Fruit fly (Drosophila melanogaster) whole organism, embryonic: ENCODE data around the gene shf.
A peak's percentile ranks its signal among the peaks of the same experiment; 100 is the strongest.

Source experiments
- Adf1 ChIP-seq: fragments of 200-800 bp; sonication (Bioruptor generic); IDR thresholded peaks from 2 replicates; pipeline ENCODE4 v1.3.6; 2022; ENCODE audit warnings: missing biosample characterization, missing genetic modification characterization
- BtbVII ChIP-seq: fragments of 200-800 bp; sonication (Bioruptor generic); optimal IDR thresholded peaks from 3 replicates; lab custom pipeline; 2017; ENCODE audit warnings: missing biosample characterization, mild to moderate bottlenecking, missing genetic modification characterization
- C15 ChIP-seq: fragments of 200-800 bp; sonication (Bioruptor generic); IDR thresholded peaks from 3 replicates; pipeline ENCODE4 v1.3.6; 2022; ENCODE audit warnings: missing biosample characterization, missing genetic modification characterization
- CG10321 ChIP-seq: fragments of 200-800 bp; sonication (Bioruptor generic); IDR thresholded peaks from 2 replicates; pipeline ENCODE4 v1.3.6; 2022; ENCODE audit warnings: missing biosample characterization, missing genetic modification characterization
- CG10565 ChIP-seq: fragments of 200-800 bp; sonication (Bioruptor generic); optimal IDR thresholded peaks from 3 replicates; lab custom pipeline; 2016; ENCODE audit warnings: missing biosample characterization, mild to moderate bottlenecking, missing genetic modification characterization
- CG12071 ChIP-seq: fragments of 200-800 bp; sonication (Bioruptor generic); optimal IDR thresholded peaks from 3 replicates; lab custom pipeline; 2018; ENCODE audit warnings: missing biosample characterization, mild to moderate bottlenecking, missing genetic modification characterization
- CG12219 ChIP-seq: fragments of 200-800 bp; sonication (Bioruptor generic); optimal IDR thresholded peaks from 3 replicates; lab custom pipeline; 2018; ENCODE audit warnings: missing biosample characterization, mild to moderate bottlenecking, missing genetic modification characterization
- CG14050 ChIP-seq: fragments of 200-800 bp; sonication (Bioruptor generic); IDR thresholded peaks from 3 replicates; pipeline ENCODE4 v1.3.6; 2022; ENCODE audit warnings: missing biosample characterization, missing genetic modification characterization
- CG16779 ChIP-seq: fragments of 200-800 bp; sonication (Bioruptor generic); IDR thresholded peaks from 2 replicates; pipeline ENCODE4 v1.3.6; 2022; ENCODE audit warnings: missing biosample characterization, missing genetic modification characterization
- CG16815 ChIP-seq: fragments of 200-800 bp; sonication (Bioruptor generic); optimal IDR thresholded peaks from 3 replicates; lab custom pipeline; 2017; ENCODE audit warnings: missing biosample characterization, mild to moderate bottlenecking, missing genetic modification characterization
- CG2712 ChIP-seq: fragments of 200-800 bp; optimal IDR thresholded peaks from 3 replicates; lab custom pipeline; 2019; ENCODE audit warnings: missing biosample characterization, mild to moderate bottlenecking, missing genetic modification characterization, moderate library complexity
- CG4404 ChIP-seq: fragments of 200-800 bp; sonication (Bioruptor generic); IDR thresholded peaks from 2 replicates; pipeline ENCODE4 v1.3.6; 2022; ENCODE audit warnings: missing biosample characterization, missing genetic modification characterization
- CG7786 ChIP-seq: fragments of 200-800 bp; sonication (Bioruptor generic); optimal IDR thresholded peaks from 2 replicates; lab custom pipeline; 2016; ENCODE audit warnings: missing biosample characterization, missing genetic modification characterization
- Camta ChIP-seq: fragments of 200-800 bp; sonication (Bioruptor generic); optimal IDR thresholded peaks from 2 replicates; lab custom pipeline; 2016; ENCODE audit warnings: missing biosample characterization, missing genetic modification characterization
- Dbx ChIP-seq: fragments of 200-800 bp; sonication (Bioruptor generic); IDR thresholded peaks from 3 replicates; pipeline ENCODE4 v1.3.6; 2022; ENCODE audit warnings: missing biosample characterization, missing genetic modification characterization
- Drgx ChIP-seq: fragments of 200-800 bp; sonication (Bioruptor generic); IDR thresholded peaks from 2 replicates; pipeline ENCODE4 v1.3.6; 2022; ENCODE audit warnings: missing biosample characterization, missing genetic modification characterization
- Ets97D ChIP-seq: fragments of 200-800 bp; sonication (Bioruptor generic); optimal IDR thresholded peaks from 3 replicates; lab custom pipeline; 2016; ENCODE audit warnings: missing biosample characterization, missing genetic modification characterization
- Fer1 ChIP-seq: fragments of 200-800 bp; sonication (Bioruptor generic); optimal IDR thresholded peaks from 2 replicates; lab custom pipeline; 2017; ENCODE audit warnings: missing biosample characterization, mild to moderate bottlenecking, missing genetic modification characterization
- Gsc ChIP-seq: fragments of 200-800 bp; sonication (Bioruptor generic); IDR thresholded peaks from 2 replicates; pipeline ENCODE4 v1.3.6; 2022; ENCODE audit warnings: missing biosample characterization, missing genetic modification characterization
- H2.0 ChIP-seq: fragments of 200-800 bp; sonication (Bioruptor generic); IDR thresholded peaks from 2 replicates; pipeline ENCODE4 v1.3.6; 2022; ENCODE audit warnings: missing biosample characterization, missing genetic modification characterization
- Hr3 ChIP-seq: fragments of 200-800 bp; sonication (Bioruptor generic); optimal IDR thresholded peaks from 3 replicates; lab custom pipeline; 2016; ENCODE audit warnings: missing biosample characterization, missing genetic modification characterization
- MBD-R2 ChIP-seq: fragments of 200-800 bp; sonication (Bioruptor generic); IDR thresholded peaks from 2 replicates; pipeline ENCODE4 v1.3.6; 2022; ENCODE audit warnings: missing biosample characterization, missing genetic modification characterization
- Pdp1 ChIP-seq, 2 experiments: fragments of 200-800 bp; sonication (Bioruptor generic); optimal IDR thresholded peaks; 3 replicates each; lab custom pipeline; 2016; ENCODE audit warnings: missing biosample characterization in 2 of 2, missing genetic modification characterization in 2 of 2, mild to moderate bottlenecking in 1 of 2, moderate library complexity in 1 of 2
- Ravus ChIP-seq: fragments of 200-800 bp; sonication (Bioruptor generic); IDR thresholded peaks from 2 replicates; pipeline ENCODE4 v1.3.6; 2022; ENCODE audit warnings: missing biosample characterization, missing genetic modification characterization
- Six4 ChIP-seq: fragments of 200-800 bp; sonication (Bioruptor generic); optimal IDR thresholded peaks from 2 replicates; lab custom pipeline; 2016; ENCODE audit warnings: missing biosample characterization, missing genetic modification characterization
- Spps ChIP-seq: fragments of 200-800 bp; sonication (Bioruptor generic); optimal IDR thresholded peaks from 2 replicates; lab custom pipeline; 2018; ENCODE audit warnings: missing biosample characterization, mild to moderate bottlenecking, missing genetic modification characterization
- Trl ChIP-seq, 3 experiments: fragments of >200 bp in 2 of 3; fragments of 200-800 bp in 1 of 3; sonication (Bioruptor generic) in 1 of 3; optimal IDR thresholded peaks; 2 replicates in 1 of 3; 3 replicates in 2 of 3; lab custom pipeline; 2016 to 2017; ENCODE audit warnings: missing biosample characterization in 1 of 3, missing genetic modification characterization in 1 of 3
- bowl ChIP-seq: fragments of 200-800 bp; sonication (Bioruptor generic); IDR thresholded peaks from 2 replicates; pipeline ENCODE4 v1.3.6; 2022; ENCODE audit warnings: missing biosample characterization, missing genetic modification characterization
- bsh ChIP-seq, 2 experiments: fragments of 200-800 bp; sonication (Bioruptor generic); optimal IDR thresholded peaks; 2 replicates each; lab custom pipeline; 2017 to 2018; ENCODE audit warnings: mild to moderate bottlenecking in 2 of 2, missing biosample characterization in 2 of 2, missing genetic modification characterization in 2 of 2, moderate library complexity in 1 of 2
- chinmo ChIP-seq: fragments of 200-800 bp; sonication (Bioruptor generic); IDR thresholded peaks from 4 replicates; pipeline ENCODE4 v1.3.6; 2022; ENCODE audit warnings: missing biosample characterization, missing genetic modification characterization; ENCODE audit not compliant: partially characterized antibody
- chm ChIP-seq: fragments of 200-800 bp; sonication (Bioruptor generic); IDR thresholded peaks from 2 replicates; pipeline ENCODE4 v1.3.6; 2022; ENCODE audit warnings: missing biosample characterization, missing genetic modification characterization
- chn ChIP-seq: fragments of 200-800 bp; sonication (Bioruptor generic); optimal IDR thresholded peaks from 2 replicates; lab custom pipeline; 2016; ENCODE audit warnings: missing biosample characterization, missing genetic modification characterization
- dati ChIP-seq: fragments of 200-800 bp; sonication (Bioruptor generic); IDR thresholded peaks from 2 replicates; pipeline ENCODE4 v1.3.6; 2022; ENCODE audit warnings: missing biosample characterization, missing genetic modification characterization
- dysf ChIP-seq: fragments of 200-800 bp; sonication (Bioruptor generic); IDR thresholded peaks from 3 replicates; pipeline ENCODE4 v1.3.6; 2022; ENCODE audit warnings: missing biosample characterization, missing genetic modification characterization
- hb ChIP-seq: fragments of 200-800 bp; sonication (Bioruptor generic); IDR thresholded peaks from 3 replicates; pipeline ENCODE4 v1.3.6; 2022; ENCODE audit warnings: missing biosample characterization, missing genetic modification characterization; ENCODE audit not compliant: partially characterized antibody
- kay ChIP-seq: fragments of 200-800 bp; sonication (Bioruptor generic); optimal IDR thresholded peaks from 2 replicates; lab custom pipeline; 2016; ENCODE audit warnings: missing biosample characterization, missing genetic modification characterization
- lab ChIP-seq: fragments of 200-800 bp; sonication (Bioruptor generic); optimal IDR thresholded peaks from 3 replicates; lab custom pipeline; 2017; ENCODE audit warnings: missing biosample characterization, missing genetic modification characterization, mild to moderate bottlenecking, moderate library complexity, missing genetic modification reagents
- nom ChIP-seq: fragments of 200-800 bp; sonication (Bioruptor generic); optimal IDR thresholded peaks from 2 replicates; lab custom pipeline; 2017; ENCODE audit warnings: missing biosample characterization, missing genetic modification characterization, mild to moderate bottlenecking, moderate library complexity, missing genetic modification reagents
- otp ChIP-seq: fragments of 200-800 bp; sonication (Bioruptor generic); IDR thresholded peaks from 3 replicates; pipeline ENCODE4, ENCODE4 v1.3.6; 2022; ENCODE audit warnings: missing biosample characterization, missing genetic modification characterization
- phol ChIP-seq: fragments of 200-800 bp; sonication (Bioruptor generic); optimal IDR thresholded peaks from 3 replicates; lab custom pipeline; 2018; ENCODE audit warnings: missing biosample characterization, mild to moderate bottlenecking, missing genetic modification characterization, moderate library complexity
- psq ChIP-seq: fragments of 200-800 bp; sonication (Bioruptor generic); optimal IDR thresholded peaks from 2 replicates; lab custom pipeline; 2017; ENCODE audit warnings: missing biosample characterization, missing genetic modification characterization
- pum ChIP-seq: fragments of 200-800 bp; sonication (Bioruptor generic); optimal IDR thresholded peaks from 2 replicates; lab custom pipeline; 2016; ENCODE audit warnings: missing biosample characterization, missing genetic modification characterization
- pzg ChIP-seq: fragments of 200-800 bp; sonication (Bioruptor generic); optimal IDR thresholded peaks from 3 replicates; lab custom pipeline; 2018; ENCODE audit warnings: missing biosample characterization, mild to moderate bottlenecking, missing genetic modification characterization, moderate library complexity
- rib ChIP-seq: fragments of 200-800 bp; sonication (Bioruptor generic); IDR thresholded peaks from 2 replicates; pipeline ENCODE4 v1.3.6; 2022; ENCODE audit warnings: missing biosample characterization, missing genetic modification characterization
- schlank ChIP-seq: fragments of 200-800 bp; sonication (Bioruptor generic); optimal IDR thresholded peaks from 2 replicates; lab custom pipeline; 2018; ENCODE audit warnings: missing biosample characterization, mild to moderate bottlenecking, missing genetic modification characterization
- scrt ChIP-seq: fragments of 200-800 bp; sonication (Bioruptor generic); optimal IDR thresholded peaks from 2 replicates; lab custom pipeline; 2018; ENCODE audit warnings: missing biosample characterization, mild to moderate bottlenecking, missing genetic modification characterization, moderate library complexity
- sisA ChIP-seq: fragments of 200-800 bp; sonication (Bioruptor generic); IDR thresholded peaks from 2 replicates; pipeline ENCODE4 v1.3.6; 2022; ENCODE audit warnings: missing biosample characterization, missing genetic modification characterization
- slou ChIP-seq: fragments of 200-800 bp; sonication (Bioruptor generic); optimal IDR thresholded peaks from 3 replicates; lab custom pipeline; 2016; ENCODE audit warnings: missing biosample characterization, missing genetic modification characterization
- twi ChIP-seq: fragments of 200-800 bp; optimal IDR thresholded peaks from 2 replicates; lab custom pipeline; 2019; ENCODE audit warnings: missing biosample characterization, mild to moderate bottlenecking, missing genetic modification characterization, moderate library complexity
- tx ChIP-seq: fragments of 200-800 bp; sonication (Bioruptor generic); optimal IDR thresholded peaks from 2 replicates; lab custom pipeline; 2016; ENCODE audit warnings: missing biosample characterization, missing genetic modification characterization
- zfh2 ChIP-seq: fragments of 200-800 bp; sonication (Bioruptor generic); optimal IDR thresholded peaks from 2 replicates; lab custom pipeline; 2016; ENCODE audit warnings: missing biosample characterization, missing genetic modification characterization

Gene shf

dm6 chrX:6770924-6771323, 8.5 kb downstream of the shf start, which contains the start of gene Coq7 (continued):
- peak; percentile 71 for TF ChIP-seq chn (GFP tag; lab: Kevin White, UChicago)
- TF ChIP-seq rib (GFP tag; lab: Robert Waterston, UW): peak; percentile 89
- peak; percentile 79 for TF ChIP-seq slou (GFP tag; lab: Kevin White, UChicago)
- no peak for TF ChIP-seq scrt (GFP tag; lab: Kevin White, UChicago)
- peak; percentile 58 for TF ChIP-seq schlank
- no peak for TF ChIP-seq Trl (optimal IDR thresholded peaks at IDR 0.05; lab: Kevin White, UChicago)
- peak; percentile 62 for TF ChIP-seq Trl (GFP tag; optimal IDR thresholded peaks at IDR 0.05; lab: Kevin White, UChicago)
- TF ChIP-seq bsh (GFP tag; optimal IDR thresholded peaks at IDR 0.05; lab: Kevin White, UChicago): peak in 1 of 2 experiments; percentile 87
- TF ChIP-seq Dbx (GFP tag; lab: Robert Waterston, UW): peak; percentile 91
- no peak for TF ChIP-seq CG12071 (GFP tag; lab: Kevin White, UChicago)
- TF ChIP-seq CG12219 (GFP tag; lab: Kevin White, UChicago): peak; percentile 76
- TF ChIP-seq CG2712: peak; percentile 91
- TF ChIP-seq zfh2: peak; percentile 61
- TF ChIP-seq dati (GFP tag; lab: Robert Waterston, UW): peak; percentile 63; the same call in 1 of the 2 replicates
- no peak for TF ChIP-seq psq (GFP tag; lab: Kevin White, UChicago)
- TF ChIP-seq Drgx: peak; percentile 83
- TF ChIP-seq Adf1 (GFP tag; lab: Robert Waterston, UW): peak; percentile 64; the same call in 1 of the 2 replicates
- peak; percentile 93 for TF ChIP-seq sisA (GFP tag; lab: Robert Waterston, UW)
- peak; percentile 63 for TF ChIP-seq Gsc (GFP tag; lab: Robert Waterston, UW)
- TF ChIP-seq CG10565 (GFP tag; lab: Kevin White, UChicago): peak; percentile 11
- TF ChIP-seq bowl (GFP tag; lab: Robert Waterston, UW): peak; percentile 68; the same call in 1 of the 2 replicates
- TF ChIP-seq pzg: peak; percentile 66
- TF ChIP-seq Camta: peak; percentile 52
- TF ChIP-seq Spps (tag; lab: Kevin White, UChicago): peak; percentile 73
- TF ChIP-seq phol: peak; percentile 89
- TF ChIP-seq dysf (GFP tag; lab: Robert Waterston, UW): peak; percentile 91
- TF ChIP-seq MBD-R2 (GFP tag; lab: Robert Waterston, UW): peak; percentile 96
- TF ChIP-seq Hr3 (GFP tag; lab: Kevin White, UChicago): peak; percentile 86
- peak; percentile 19 for TF ChIP-seq CG7786 (GFP tag; lab: Kevin White, UChicago)
- peak; percentile 62; the same call in 1 of the 3 replicates for TF ChIP-seq C15 (GFP tag; lab: Robert Waterston, UW)
- peak; percentile 58; the same call in 1 of the 2 replicates for TF ChIP-seq CG16779
- TF ChIP-seq chm (GFP tag; lab: Robert Waterston, UW): peak; percentile 87
- no peak for TF ChIP-seq tx (GFP tag; lab: Kevin White, UChicago)
- peak; percentile 87 for TF ChIP-seq otp (GFP tag; lab: Robert Waterston, UW)
- peak; percentile 82 for TF ChIP-seq CG16815 (GFP tag; lab: Kevin White, UChicago)
- TF ChIP-seq Six4: no peak
- TF ChIP-seq twi (tag; lab: Kevin White, UChicago): peak; percentile 81
- TF ChIP-seq lab (GFP tag; lab: Kevin White, UChicago): no peak
- peak; percentile 90 for TF ChIP-seq H2.0
- peak; percentile 95 for TF ChIP-seq hb (GFP tag; lab: Robert Waterston, UW)
- peak; percentile 62 for TF ChIP-seq pum
- peak; percentile 61 for TF ChIP-seq Ets97D (GFP tag; lab: Kevin White, UChicago)
- TF ChIP-seq Fer1 (GFP tag; lab: Kevin White, UChicago): no peak
- TF ChIP-seq nom (GFP tag; lab: Kevin White, UChicago): no peak
- no peak for TF ChIP-seq BtbVII
- TF ChIP-seq CG4404 (GFP tag; lab: Robert Waterston, UW): peak; percentile 91
- TF ChIP-seq CG14050 (GFP tag; lab: Robert Waterston, UW): peak; percentile 90
- TF ChIP-seq chinmo: peak; percentile 94
- peak; percentile 62 for TF ChIP-seq Ravus (GFP tag; lab: Robert Waterston, UW)
- TF ChIP-seq CG10321 (GFP tag; lab: Robert Waterston, UW): peak; percentile 46
- peak; percentile 80 for TF ChIP-seq kay
- TF ChIP-seq Pdp1 (GFP tag; optimal IDR thresholded peaks at IDR 0.05; lab: Kevin White, UChicago): peak in 1 of 2 experiments; percentile 70
